Fruit fly (Drosophila melanogaster) whole organism, embryonic: ENCODE data around the gene CG31549.

Source experiments
- BtbVII ChIP-seq: fragments of 200-800 bp; sonication (Bioruptor generic); optimal IDR thresholded peaks from 3 replicates; lab custom pipeline; 2017; ENCODE audit warnings: missing biosample characterization, mild to moderate bottlenecking, missing genetic modification characterization
- CG1024 ChIP-seq: fragments of 200-800 bp; sonication (Bioruptor generic); IDR thresholded peaks from 2 replicates; pipeline ENCODE4 v1.3.6; 2022; ENCODE audit warnings: missing biosample characterization, missing genetic modification characterization
- CG10979 ChIP-seq: fragments of 200-800 bp; sonication (Bioruptor generic); optimal IDR thresholded peaks from 2 replicates; lab custom pipeline; 2018; ENCODE audit warnings: missing biosample characterization, mild to moderate bottlenecking, missing genetic modification characterization, moderate library complexity
- CG12744 ChIP-seq: fragments of 200-800 bp; sonication (Bioruptor generic); optimal IDR thresholded peaks from 2 replicates; lab custom pipeline; 2016; ENCODE audit warnings: missing biosample characterization, missing genetic modification characterization
- CG14860 ChIP-seq: fragments of 200-800 bp; sonication (Bioruptor generic); IDR thresholded peaks from 3 replicates; pipeline ENCODE4 v1.3.6; 2022; ENCODE audit warnings: missing biosample characterization, missing genetic modification characterization; ENCODE audit not compliant: partially characterized antibody
- CG1602 ChIP-seq: fragments of 200-800 bp; sonication (Bioruptor generic); optimal IDR thresholded peaks from 3 replicates; lab custom pipeline; 2016; ENCODE audit warnings: missing biosample characterization, missing genetic modification characterization
- CG1647 ChIP-seq: fragments of 200-800 bp; sonication (Bioruptor generic); optimal IDR thresholded peaks from 3 replicates; lab custom pipeline; 2016; ENCODE audit warnings: missing biosample characterization, missing genetic modification characterization
- CG17186 ChIP-seq: fragments of 200-800 bp; sonication (Bioruptor generic); optimal IDR thresholded peaks from 3 replicates; lab custom pipeline; 2017; ENCODE audit warnings: missing biosample characterization, missing genetic modification reagents, missing genetic modification characterization
- CG17912 ChIP-seq: fragments of 200-800 bp; sonication (Bioruptor generic); optimal IDR thresholded peaks from 2 replicates; lab custom pipeline; 2018; ENCODE audit warnings: missing biosample characterization, mild to moderate bottlenecking, missing genetic modification characterization
- CG2120 ChIP-seq: fragments of 200-800 bp; sonication (Bioruptor generic); optimal IDR thresholded peaks from 3 replicates; lab custom pipeline; 2016; ENCODE audit warnings: missing biosample characterization, missing genetic modification characterization
- CG3065 ChIP-seq: fragments of 200-800 bp; sonication (Bioruptor generic); optimal IDR thresholded peaks from 2 replicates; lab custom pipeline; 2016; ENCODE audit warnings: missing biosample characterization, missing genetic modification characterization
- CG32772 ChIP-seq: fragments of 200-800 bp; sonication (Bioruptor generic); IDR thresholded peaks from 2 replicates; pipeline ENCODE4 v1.3.6; 2022; ENCODE audit warnings: missing biosample characterization, missing genetic modification characterization
- CG34376 ChIP-seq: fragments of 200-800 bp; sonication (Bioruptor generic); optimal IDR thresholded peaks from 2 replicates; lab custom pipeline; 2018; ENCODE audit warnings: missing biosample characterization, mild to moderate bottlenecking, missing genetic modification characterization
- CG3838 ChIP-seq: fragments of 200-800 bp; sonication (Bioruptor generic); optimal IDR thresholded peaks from 3 replicates; lab custom pipeline; 2016; ENCODE audit warnings: missing biosample characterization, missing genetic modification characterization
- CG6654 ChIP-seq: fragments of 200-800 bp; sonication (Bioruptor generic); optimal IDR thresholded peaks from 2 replicates; lab custom pipeline; 2017; ENCODE audit warnings: missing biosample characterization, mild to moderate bottlenecking, missing genetic modification characterization
- CG7745 ChIP-seq: fragments of 200-800 bp; sonication (Bioruptor generic); optimal IDR thresholded peaks from 2 replicates; lab custom pipeline; 2018; ENCODE audit warnings: missing biosample characterization, mild to moderate bottlenecking, missing genetic modification characterization, moderate library complexity
- CG8089 ChIP-seq: fragments of 200-800 bp; sonication (Bioruptor generic); optimal IDR thresholded peaks from 3 replicates; lab custom pipeline; 2016; ENCODE audit warnings: missing biosample characterization, missing genetic modification characterization
- CG8388 ChIP-seq: fragments of 200-800 bp; sonication (Bioruptor generic); optimal IDR thresholded peaks from 2 replicates; lab custom pipeline; 2019; ENCODE audit warnings: missing biosample characterization, mild to moderate bottlenecking, missing genetic modification characterization, moderate library complexity
- CG9797 ChIP-seq: fragments of 200-800 bp; sonication (Bioruptor generic); optimal IDR thresholded peaks from 3 replicates; lab custom pipeline; 2018; ENCODE audit warnings: missing biosample characterization, mild to moderate bottlenecking, missing genetic modification characterization
- D19A ChIP-seq: fragments of 200-800 bp; optimal IDR thresholded peaks from 3 replicates; lab custom pipeline; 2019; ENCODE audit warnings: missing biosample characterization, mild to moderate bottlenecking, missing genetic modification characterization, moderate library complexity
- Dll ChIP-seq: fragments of 200-800 bp; sonication (Bioruptor generic); IDR thresholded peaks from 4 replicates; pipeline ENCODE4 v1.3.6; 2022; ENCODE audit warnings: missing biosample characterization, missing genetic modification characterization; ENCODE audit not compliant: partially characterized antibody
- Eip74EF ChIP-seq, 2 experiments: fragments of 200-800 bp in 1 of 2; fragments of >200 bp in 1 of 2; sonication (Bioruptor generic) in 1 of 2; optimal IDR thresholded peaks; 2 replicates each; lab custom pipeline; 2017 to 2019; ENCODE audit warnings: missing biosample characterization in 2 of 2, missing genetic modification characterization in 2 of 2, mild to moderate bottlenecking in 1 of 2, moderate library complexity in 1 of 2
- Elba2 ChIP-seq: fragments of 200-800 bp; sonication (Bioruptor generic); optimal IDR thresholded peaks from 3 replicates; lab custom pipeline; 2016; ENCODE audit warnings: missing biosample characterization, missing genetic modification characterization
- Gsc ChIP-seq: fragments of 200-800 bp; sonication (Bioruptor generic); IDR thresholded peaks from 2 replicates; pipeline ENCODE4 v1.3.6; 2022; ENCODE audit warnings: missing biosample characterization, missing genetic modification characterization
- Gug ChIP-seq: fragments of 200-800 bp; sonication (Bioruptor generic); IDR thresholded peaks from 4 replicates; pipeline ENCODE4 v1.3.6; 2022; ENCODE audit warnings: missing biosample characterization, missing genetic modification characterization
- Lpt ChIP-seq: fragments of >200 bp; optimal IDR thresholded peaks from 2 replicates; lab custom pipeline; 2018; ENCODE audit warnings: missing biosample characterization, missing genetic modification characterization
- MTF-1 ChIP-seq: fragments of 200-800 bp; sonication (Bioruptor generic); optimal IDR thresholded peaks from 2 replicates; lab custom pipeline; 2018; ENCODE audit warnings: missing biosample characterization, mild to moderate bottlenecking, missing genetic modification characterization, borderline replicate concordance
- Meics ChIP-seq: fragments of 200-800 bp; sonication (Bioruptor generic); optimal IDR thresholded peaks from 2 replicates; lab custom pipeline; 2017; ENCODE audit warnings: missing biosample characterization, mild to moderate bottlenecking, missing genetic modification characterization
- Mrtf ChIP-seq: fragments of 200-800 bp; sonication (Bioruptor generic); IDR thresholded peaks from 3 replicates; pipeline ENCODE4 v1.3.6; 2022; ENCODE audit warnings: missing biosample characterization, missing genetic modification characterization
- NK7.1 ChIP-seq: fragments of 200-800 bp; sonication (Bioruptor generic); optimal IDR thresholded peaks from 3 replicates; lab custom pipeline; 2016; ENCODE audit warnings: missing biosample characterization, missing genetic modification characterization
- Nf-YA ChIP-seq: fragments of 200-800 bp; sonication (Bioruptor generic); IDR thresholded peaks from 2 replicates; pipeline ENCODE4 v1.3.6; 2022; ENCODE audit warnings: missing biosample characterization, missing genetic modification characterization
- Ptx1 ChIP-seq: fragments of 200-800 bp; sonication (Bioruptor generic); IDR thresholded peaks from 2 replicates; pipeline ENCODE4 v1.3.6; 2022; ENCODE audit warnings: missing biosample characterization, missing genetic modification characterization
- Trl ChIP-seq, 3 experiments: fragments of >200 bp in 2 of 3; fragments of 200-800 bp in 1 of 3; sonication (Bioruptor generic) in 1 of 3; optimal IDR thresholded peaks; 2 replicates in 1 of 3; 3 replicates in 2 of 3; lab custom pipeline; 2016 to 2017; ENCODE audit warnings: missing biosample characterization in 1 of 3, missing genetic modification characterization in 1 of 3
- Xrp1 ChIP-seq: fragments of 200-800 bp; sonication (Bioruptor generic); IDR thresholded peaks from 2 replicates; pipeline ENCODE4 v1.3.6; 2022; ENCODE audit warnings: missing biosample characterization, missing genetic modification characterization
- ash1 ChIP-seq: fragments of 200-800 bp; sonication (Bioruptor generic); optimal IDR thresholded peaks from 2 replicates; lab custom pipeline; 2018; ENCODE audit warnings: missing biosample characterization, mild to moderate bottlenecking, missing genetic modification characterization
- cato ChIP-seq: fragments of 200-800 bp; sonication (Bioruptor generic); optimal IDR thresholded peaks from 2 replicates; lab custom pipeline; 2016; ENCODE audit warnings: missing biosample characterization, missing genetic modification characterization, borderline replicate concordance
- chif ChIP-seq, 2 experiments: fragments of 200-800 bp; sonication (Bioruptor generic); optimal IDR thresholded peaks; 3 replicates each; lab custom pipeline; 2016; ENCODE audit warnings: missing biosample characterization in 2 of 2, missing genetic modification characterization in 2 of 2
- cwo ChIP-seq: fragments of 200-800 bp; sonication (Bioruptor generic); optimal IDR thresholded peaks from 3 replicates; lab custom pipeline; 2017; ENCODE audit warnings: missing biosample characterization, missing genetic modification characterization, mild to moderate bottlenecking, moderate library complexity, missing genetic modification reagents
- da ChIP-seq: fragments of 200-800 bp; sonication (Bioruptor generic); optimal IDR thresholded peaks from 2 replicates; lab custom pipeline; 2016; ENCODE audit warnings: missing biosample characterization, missing genetic modification characterization
- dysf ChIP-seq: fragments of 200-800 bp; sonication (Bioruptor generic); IDR thresholded peaks from 3 replicates; pipeline ENCODE4 v1.3.6; 2022; ENCODE audit warnings: missing biosample characterization, missing genetic modification characterization
- esg ChIP-seq: fragments of 200-800 bp; sonication (Bioruptor generic); conservative IDR thresholded peaks from 2 replicates; pipeline ENCODE4 v1.3.6; 2022; ENCODE audit warnings: missing biosample characterization, missing genetic modification characterization
- inv ChIP-seq: fragments of 200-800 bp; sonication (Bioruptor generic); IDR thresholded peaks from 2 replicates; pipeline ENCODE4 v1.3.6; 2022; ENCODE audit warnings: missing biosample characterization, missing genetic modification characterization; ENCODE audit not compliant: partially characterized antibody
- klu ChIP-seq: fragments of 200-800 bp; sonication (Bioruptor generic); IDR thresholded peaks from 2 replicates; pipeline ENCODE4 v1.3.6; 2022; ENCODE audit warnings: missing biosample characterization, missing genetic modification characterization
- lab ChIP-seq: fragments of 200-800 bp; sonication (Bioruptor generic); optimal IDR thresholded peaks from 3 replicates; lab custom pipeline; 2017; ENCODE audit warnings: missing biosample characterization, missing genetic modification characterization, mild to moderate bottlenecking, moderate library complexity, missing genetic modification reagents
- lbe ChIP-seq: fragments of 200-800 bp; sonication (Bioruptor generic); optimal IDR thresholded peaks from 2 replicates; lab custom pipeline; 2016; ENCODE audit warnings: missing biosample characterization, mild to moderate bottlenecking, missing genetic modification characterization
- maf-S ChIP-seq: fragments of 200-800 bp; sonication (Bioruptor generic); optimal IDR thresholded peaks from 2 replicates; lab custom pipeline; 2016; ENCODE audit warnings: missing biosample characterization, missing genetic modification characterization
- tgo ChIP-seq: fragments of 200-800 bp; sonication (Bioruptor generic); IDR thresholded peaks from 3 replicates; pipeline ENCODE4 v1.3.6; 2022; ENCODE audit warnings: missing biosample characterization, missing genetic modification characterization
- wor ChIP-seq: fragments of 200-800 bp; sonication (Bioruptor generic); IDR thresholded peaks from 2 replicates; pipeline ENCODE4 v1.3.6; 2022; ENCODE audit warnings: missing biosample characterization, missing genetic modification characterization
- zfh1 ChIP-seq: fragments of 200-800 bp; sonication (Bioruptor generic); IDR thresholded peaks from 3 replicates; pipeline ENCODE4 v1.3.6; 2022; ENCODE audit warnings: missing biosample characterization, missing genetic modification characterization

Gene CG31549

DNA sequence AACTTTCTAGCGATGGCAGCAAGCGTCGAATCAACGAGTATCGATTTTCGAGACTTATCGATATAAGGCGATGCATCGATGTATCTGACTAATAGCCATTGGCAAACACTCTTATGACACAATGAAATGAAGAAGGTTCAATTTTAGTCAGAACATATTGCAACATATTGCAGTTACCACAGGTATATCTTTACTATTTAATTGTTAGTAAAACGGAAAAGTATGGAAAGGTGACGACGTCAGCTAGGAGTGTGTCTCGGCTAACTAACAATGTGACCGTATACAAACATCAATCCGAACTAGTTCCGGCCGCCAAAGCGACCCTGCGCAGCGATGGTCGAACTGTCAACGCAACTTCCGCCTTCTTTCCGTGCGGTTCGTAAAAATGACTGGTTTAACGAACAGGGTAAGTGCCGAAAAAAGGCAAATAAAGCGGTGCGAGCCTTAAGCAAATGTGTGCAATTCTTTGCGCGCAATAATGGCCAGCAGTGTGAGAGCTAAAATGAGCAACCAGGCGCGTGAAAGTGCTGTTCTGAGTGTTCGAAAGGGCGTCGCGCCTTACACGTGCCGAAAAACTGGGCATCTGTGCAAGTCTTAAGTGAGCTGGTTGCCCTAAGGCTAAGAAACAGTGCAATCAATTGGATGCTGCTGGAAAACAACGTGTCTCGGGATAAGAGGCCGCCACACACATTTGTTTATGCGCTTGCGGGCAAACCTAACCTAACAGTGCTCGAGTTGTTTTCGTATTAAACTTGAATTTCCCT is 7.7 kb upstream of the CG31549 start, which contains the start of the genes Dph4, Spec2 and RpL13A (continued):
- TF ChIP-seq Gug (GFP tag; lab: Robert Waterston, UW) (no peak), Dll (GFP tag; lab: Robert Waterston, UW) (no peak), lab (GFP tag; lab: Kevin White, UChicago) (peak; percentile 98), CG8089 (peak; percentile 93), da (GFP tag; lab: Kevin White, UChicago) (peak; percentile 82), D19A (tag; lab: Kevin White, UChicago) (peak; percentile 61), cwo (GFP tag; lab: Kevin White, UChicago) (peak; percentile 5), maf-S (peak; percentile 88), MTF-1 (GFP tag; lab: Kevin White, UChicago) (peak; percentile 98), dysf (no peak), esg (GFP tag; lab: Robert Waterston, UW) (no peak), klu (GFP tag; lab: Robert Waterston, UW) (no peak), BtbVII (peak; percentile 94), CG14860 (GFP tag; lab: Robert Waterston, UW) (no peak), CG32772 (no peak), CG12744 (GFP tag; lab: Kevin White, UChicago) (peak; percentile 93), lbe (GFP tag; lab: Kevin White, UChicago) (peak; percentile 85), wor (GFP tag; lab: Robert Waterston, UW) (no peak), tgo (GFP tag; lab: Robert Waterston, UW) (no peak), CG3838 (GFP tag; lab: Kevin White, UChicago) (peak; percentile 87), Lpt (GFP tag; lab: Kevin White, UChicago) (no peak), CG1602 (peak; percentile 77), cato (GFP tag; lab: Kevin White, UChicago) (peak; percentile 76), ash1 (peak; percentile 98), NK7.1 (GFP tag; lab: Kevin White, UChicago) (peak; percentile 90), CG3065 (GFP tag; lab: Kevin White, UChicago) (peak; percentile 72), CG7745 (tag; lab: Kevin White, UChicago) (no peak), CG1647 (GFP tag; lab: Kevin White, UChicago) (peak; percentile 82), CG34376 (peak; percentile 98), Eip74EF (GFP tag; optimal IDR thresholded peaks at IDR 0.05; lab: Kevin White, UChicago) (peak in 1 of 2 experiments; percentile 79), Mrtf (no peak), CG17912 (GFP tag; lab: Kevin White, UChicago) (peak; percentile 99), CG17186 (peak; percentile 95), CG6654 (GFP tag; lab: Kevin White, UChicago) (peak; percentile 74), Ptx1 (GFP tag; lab: Robert Waterston, UW) (no peak), Nf-YA (GFP tag; lab: Robert Waterston, UW) (no peak), inv (no peak), CG2120 (GFP tag; lab: Kevin White, UChicago) (peak; percentile 71), Meics (GFP tag; lab: Kevin White, UChicago) (peak; percentile 97), CG8388 (GFP tag; lab: Kevin White, UChicago) (peak; percentile 85), Gsc (GFP tag; lab: Robert Waterston, UW) (no peak), zfh1 (GFP tag; lab: Robert Waterston, UW) (no peak), CG1024 (no peak), chif (GFP tag; optimal IDR thresholded peaks at IDR 0.05; lab: Kevin White, UChicago) (peak; percentile 77 to 94), Elba2 (GFP tag; lab: Kevin White, UChicago) (no peak), Xrp1 (GFP tag; lab: Robert Waterston, UW) (no peak), Trl (optimal IDR thresholded peaks at IDR 0.05; lab: Kevin White, UChicago) (no peak), Trl (GFP tag; optimal IDR thresholded peaks at IDR 0.05; lab: Kevin White, UChicago) (peak; percentile 94), CG10979 (tag; lab: Kevin White, UChicago) (peak; percentile 79), CG9797 (GFP tag; lab: Kevin White, UChicago) (peak; percentile 98)
